Worm (Caenorhabditis elegans): ENCODE results near the gene smrc-1.

smrc-1 gene

ce11 chrIII:6419409-6419944 lies 28.7 kb downstream of the smrc-1 start, which contains the start of gene atgl-1:
TSS of gene atgl-1 (minus strand) at chrIII:6419459.
- no peak for TF ChIP-seq W03F9.2 (tag; optimal IDR thresholded peaks at IDR 0.05)
- TF ChIP-seq dao-5 (tag; optimal IDR thresholded peaks at IDR 0.05): no peak
- TF ChIP-seq him-1 (tag; optimal IDR thresholded peaks at IDR 0.05): no peak

- TF ChIP-seq dao-5 (tag; optimal IDR thresholded peaks at IDR 0.05): no peak
- TF ChIP-seq W03F9.2 (tag; optimal IDR thresholded peaks at IDR 0.05): no peak
- no peak for TF ChIP-seq him-1 (tag; optimal IDR thresholded peaks at IDR 0.05)
Measured at ce11 chrIII:6420201-6420600, 29.5 kb downstream of the smrc-1 start.

ce11 chrIII:6420995-6421404 lies 30.3 kb downstream of the smrc-1 start:
- TF ChIP-seq W03F9.2 (tag; optimal IDR thresholded peaks at IDR 0.05): peak; percentile 60
- TF ChIP-seq him-1 (tag; optimal IDR thresholded peaks at IDR 0.05): no peak

ce11 chrIII:6421473-6421872 lies 30.7 kb downstream of the smrc-1 start:
- TF ChIP-seq him-1 (tag; optimal IDR thresholded peaks at IDR 0.05): no peak
- no peak for TF ChIP-seq dao-5 (tag; optimal IDR thresholded peaks at IDR 0.05)
- TF ChIP-seq W03F9.2 (tag; optimal IDR thresholded peaks at IDR 0.05): no peak

DNA sequence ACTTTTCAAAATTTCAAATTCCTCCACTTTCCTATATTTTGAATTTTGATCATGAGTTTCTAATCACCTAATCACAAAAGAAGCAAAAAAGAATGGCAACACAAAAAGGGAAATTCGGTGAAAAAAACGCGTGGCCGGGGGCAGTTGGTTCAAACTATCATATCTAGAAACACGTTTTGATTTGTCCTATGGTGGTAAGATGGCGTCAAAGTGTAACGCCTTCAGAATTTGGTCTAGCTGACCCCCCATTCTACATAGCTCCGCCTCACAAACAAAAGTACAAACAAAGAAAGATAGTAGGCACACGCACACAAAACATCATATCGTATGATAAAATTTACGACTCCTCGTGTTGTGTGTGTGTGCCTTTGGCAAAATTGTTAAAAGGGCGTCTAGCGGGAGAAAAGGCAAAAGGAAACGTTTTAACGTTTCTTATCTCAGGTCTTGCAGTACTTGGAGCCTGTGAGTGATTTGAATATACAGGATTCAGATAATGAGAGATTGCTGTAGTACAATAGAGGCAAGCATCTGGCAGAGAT lies 31.3 kb downstream of the smrc-1 start:
- TF ChIP-seq W03F9.2 (tag; optimal IDR thresholded peaks at IDR 0.05) (no peak), dao-5 (tag; optimal IDR thresholded peaks at IDR 0.05) (no peak), him-1 (tag; optimal IDR thresholded peaks at IDR 0.05) (no peak)

ce11 chrIII:6422721-6423120 lies 32.0 kb downstream of the smrc-1 start:
- no peak for TF ChIP-seq dao-5 (tag; optimal IDR thresholded peaks at IDR 0.05)
- TF ChIP-seq him-1 (tag; optimal IDR thresholded peaks at IDR 0.05): no peak
- TF ChIP-seq W03F9.2 (tag; optimal IDR thresholded peaks at IDR 0.05): no peak

DNA sequence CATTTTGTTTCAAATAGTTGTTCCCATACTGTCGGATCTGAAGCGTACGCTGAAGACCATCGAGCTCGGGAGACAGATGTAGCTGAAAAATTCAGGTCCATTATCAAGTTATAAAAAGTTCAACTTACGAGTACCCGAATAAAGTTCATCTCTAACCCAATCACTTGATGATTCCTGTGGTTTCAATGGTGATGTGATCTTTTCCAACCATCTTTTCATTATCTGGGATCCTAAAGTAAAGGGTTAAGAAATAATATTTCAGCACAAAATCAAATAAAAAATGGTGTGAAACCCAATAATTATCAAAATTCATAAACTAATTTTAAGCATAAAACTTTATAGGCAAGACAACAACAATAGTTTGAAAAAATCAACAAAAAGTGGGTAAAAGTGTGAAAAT lies 36.5 kb downstream of the smrc-1 start, which contains the start of gene C05D11.8:
C05D11.8 (minus strand) TSS at position 101 of the 400 bp plus-strand sequence.
- no peak for TF ChIP-seq W03F9.2 (tag; optimal IDR thresholded peaks at IDR 0.05)
- TF ChIP-seq him-1 (tag; optimal IDR thresholded peaks at IDR 0.05): no peak
- no peak for TF ChIP-seq dao-5 (tag; optimal IDR thresholded peaks at IDR 0.05)

DNA sequence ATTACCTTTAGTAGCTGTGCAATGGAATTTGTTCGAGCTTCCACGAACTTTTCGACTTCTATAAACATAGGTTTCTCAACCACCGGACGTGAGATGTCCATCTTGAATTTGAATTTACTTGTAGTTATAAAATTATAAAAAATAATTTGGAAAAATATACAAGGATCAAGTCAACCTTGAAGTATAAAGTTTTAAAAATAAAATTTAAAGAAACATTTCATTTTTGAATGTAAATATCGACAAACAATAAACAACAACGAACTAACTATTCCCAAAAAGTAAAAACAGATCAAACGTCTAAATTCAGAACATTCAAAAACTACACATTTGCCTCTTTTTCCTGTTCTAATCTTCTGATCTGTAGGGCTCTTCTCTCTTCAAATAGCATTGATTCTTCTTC lies 40.1 kb downstream of the smrc-1 start, which contains the start of gene popl-1:
popl-1 (minus strand) TSS at position 101 of the 400 bp plus-strand sequence.
- TF ChIP-seq dao-5 (tag; optimal IDR thresholded peaks at IDR 0.05) (no peak), him-1 (tag; optimal IDR thresholded peaks at IDR 0.05) (no peak), W03F9.2 (tag; optimal IDR thresholded peaks at IDR 0.05) (no peak)

DNA sequence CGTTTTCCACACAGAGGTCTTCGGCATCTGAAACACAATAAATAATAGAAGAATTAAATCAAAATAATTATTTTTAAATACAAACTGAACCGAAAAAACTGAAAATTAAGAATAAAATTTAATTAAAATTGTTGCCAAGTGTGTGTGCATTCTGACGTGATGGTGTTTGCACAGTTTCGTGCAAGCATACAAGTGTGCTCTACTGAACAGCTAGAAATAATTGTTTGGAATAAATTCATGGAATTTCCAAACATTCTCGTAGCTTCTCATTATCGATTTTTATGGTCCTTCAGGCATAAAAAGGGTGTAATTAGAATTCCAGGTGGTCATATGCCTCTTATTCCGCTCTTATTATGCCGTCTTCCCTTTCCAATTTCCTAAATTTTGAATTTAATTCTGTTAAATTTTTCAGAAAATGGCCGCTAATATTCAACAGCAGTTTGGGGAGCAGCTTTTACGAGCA lies 41.1 kb downstream of the smrc-1 start, which contains the start of the genes mrps-17 and txdc-9:
mrps-17 (minus strand) TSS at position 33 of the 463 bp plus-strand sequence.
txdc-9 (plus strand) TSS at position 413 of the 463 bp plus-strand sequence.
- TF ChIP-seq dao-5 (tag; optimal IDR thresholded peaks at IDR 0.05): no peak
- peak; percentile 91 for TF ChIP-seq W03F9.2 (tag; optimal IDR thresholded peaks at IDR 0.05)
- TF ChIP-seq him-1 (tag; optimal IDR thresholded peaks at IDR 0.05): no peak

ce11 chrIII:6432939-6433338 lies 42.2 kb downstream of the smrc-1 start, which contains the start of gene vps-16:
TSS of gene vps-16 (plus strand) at chrIII:6433239.
- TF ChIP-seq W03F9.2 (tag; optimal IDR thresholded peaks at IDR 0.05) (no peak), him-1 (tag; optimal IDR thresholded peaks at IDR 0.05) (no peak), dao-5 (tag; optimal IDR thresholded peaks at IDR 0.05) (no peak)

DNA sequence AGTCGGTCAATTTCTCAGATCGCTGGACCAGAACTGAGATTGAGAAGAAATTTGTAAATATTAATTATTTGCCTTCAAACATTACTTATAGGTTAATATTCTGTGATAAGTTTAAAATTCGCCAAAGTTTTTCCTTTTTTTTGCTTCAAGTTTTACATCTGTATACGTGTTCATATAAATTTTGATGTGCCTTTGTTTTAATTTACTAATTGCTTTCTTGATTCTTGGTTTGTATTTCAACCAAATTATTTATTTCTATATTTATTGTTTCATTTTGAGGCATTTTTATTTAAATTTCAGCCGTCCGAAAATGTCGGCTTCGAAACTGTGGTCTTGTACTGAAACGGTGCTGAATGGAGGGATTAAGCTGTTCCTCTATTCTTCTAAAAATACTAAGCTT lies 45.6 kb downstream of the smrc-1 start, which contains the start of gene C05D11.1:
C05D11.1 (plus strand) TSS at position 301 of the 400 bp plus-strand sequence.
- TF ChIP-seq W03F9.2 (tag; optimal IDR thresholded peaks at IDR 0.05) (no peak), dao-5 (tag; optimal IDR thresholded peaks at IDR 0.05) (no peak), him-1 (tag; optimal IDR thresholded peaks at IDR 0.05) (no peak)

ce11 chrIII:6439854-6440253 lies 49.1 kb downstream of the smrc-1 start:
- TF ChIP-seq W03F9.2 (tag; optimal IDR thresholded peaks at IDR 0.05) (no peak), him-1 (tag; optimal IDR thresholded peaks at IDR 0.05) (no peak), dao-5 (tag; optimal IDR thresholded peaks at IDR 0.05) (no peak)

- no peak for TF ChIP-seq dao-5 (tag; optimal IDR thresholded peaks at IDR 0.05)
Measured at ce11 chrIII:6442305-6443125, 51.8 kb downstream of the smrc-1 start, which contains the start of gene mel-32. TSS of gene mel-32 (minus strand) at chrIII:6443000.
